Fruit fly (Drosophila melanogaster) whole organism, pupa: ENCODE measurements around the gene ara.

Source experiments
- CG10348 ChIP-seq: fragments of 200-800 bp; sonication (Bioruptor generic); IDR thresholded peaks from 2 replicates; pipeline ENCODE4 v1.3.6; 2022; ENCODE audit warnings: missing biosample characterization, missing genetic modification characterization
- CG12605 ChIP-seq: fragments of 200-800 bp; sonication (Bioruptor generic); IDR thresholded peaks from 2 replicates; pipeline ENCODE4 v1.3.6; 2022; ENCODE audit warnings: missing biosample characterization, missing genetic modification characterization
- CG13204 ChIP-seq: fragments of 200-800 bp; sonication (Bioruptor generic); optimal IDR thresholded peaks from 2 replicates; lab custom pipeline; 2018; ENCODE audit warnings: missing biosample characterization, mild to moderate bottlenecking, missing genetic modification characterization, moderate library complexity
- CG14655 ChIP-seq: fragments of 200-800 bp; sonication (Bioruptor generic); optimal IDR thresholded peaks from 3 replicates; lab custom pipeline; 2017; ENCODE audit warnings: mild to moderate bottlenecking, missing biosample characterization, missing genetic modification reagents, missing genetic modification characterization
- CG15710 ChIP-seq: fragments of 200-800 bp; sonication (Bioruptor generic); optimal IDR thresholded peaks from 2 replicates; lab custom pipeline; 2018; ENCODE audit warnings: missing biosample characterization, mild to moderate bottlenecking, missing genetic modification characterization, moderate library complexity
- CG17806 ChIP-seq: fragments of 200-800 bp; sonication (Bioruptor generic); optimal IDR thresholded peaks from 2 replicates; lab custom pipeline; 2018; ENCODE audit warnings: missing biosample characterization, mild to moderate bottlenecking, missing genetic modification characterization, moderate library complexity
- CG32121 ChIP-seq: fragments of 200-800 bp; sonication (Bioruptor generic); IDR thresholded peaks from 2 replicates; pipeline ENCODE4 v1.3.6; 2022; ENCODE audit warnings: missing biosample characterization, missing genetic modification characterization
- CG34367 ChIP-seq: fragments of 200-800 bp; sonication (Bioruptor generic); optimal IDR thresholded peaks from 2 replicates; lab custom pipeline; 2018; ENCODE audit warnings: missing biosample characterization, mild to moderate bottlenecking, missing genetic modification characterization
- CG4496 ChIP-seq: fragments of 200-800 bp; sonication (Bioruptor generic); IDR thresholded peaks from 3 replicates; pipeline ENCODE4 v1.3.6; 2022; ENCODE audit warnings: missing biosample characterization, missing genetic modification characterization
- CG8159 ChIP-seq: fragments of 200-800 bp; sonication (Bioruptor generic); optimal IDR thresholded peaks from 3 replicates; lab custom pipeline; 2018; ENCODE audit warnings: missing biosample characterization, mild to moderate bottlenecking, missing genetic modification characterization, moderate library complexity
- CG8301 ChIP-seq: fragments of 200-800 bp; sonication (Bioruptor generic); optimal IDR thresholded peaks from 2 replicates; lab custom pipeline; 2018; ENCODE audit warnings: missing biosample characterization, mild to moderate bottlenecking, missing genetic modification characterization
- CG9948 ChIP-seq: fragments of 200-800 bp; sonication (Bioruptor generic); optimal IDR thresholded peaks from 2 replicates; lab custom pipeline; 2018; ENCODE audit warnings: missing biosample characterization, mild to moderate bottlenecking, missing genetic modification characterization, moderate library complexity
- D1 ChIP-seq: fragments of 200-800 bp; sonication (Bioruptor generic); optimal IDR thresholded peaks from 2 replicates; lab custom pipeline; 2018; ENCODE audit warnings: missing biosample characterization, mild to moderate bottlenecking, missing genetic modification characterization, moderate library complexity
- EcR ChIP-seq: fragments of 200-800 bp; sonication (Bioruptor generic); optimal IDR thresholded peaks from 3 replicates; lab custom pipeline; 2019; ENCODE audit warnings: missing biosample characterization, missing genetic modification characterization, mild to moderate bottlenecking, moderate library complexity, missing genetic modification reagents
- Ets98B ChIP-seq: fragments of 200-800 bp; sonication (Bioruptor generic); IDR thresholded peaks from 2 replicates; pipeline ENCODE4 v1.3.6; 2022; ENCODE audit warnings: missing biosample characterization, missing genetic modification characterization
- Pif1A ChIP-seq: fragments of 200-800 bp; sonication (Bioruptor generic); optimal IDR thresholded peaks from 3 replicates; lab custom pipeline; 2016; ENCODE audit warnings: missing biosample characterization, missing genetic modification characterization
- Pif1B ChIP-seq: fragments of 200-800 bp; sonication (Bioruptor generic); optimal IDR thresholded peaks from 3 replicates; lab custom pipeline; 2016; ENCODE audit warnings: missing biosample characterization, missing genetic modification characterization
- Snoo ChIP-seq: fragments of 200-800 bp; sonication (Bioruptor generic); optimal IDR thresholded peaks from 3 replicates; lab custom pipeline; 2017; ENCODE audit warnings: missing biosample characterization, mild to moderate bottlenecking, missing genetic modification characterization, inconsistent platforms
- fd96Ca ChIP-seq: fragments of 200-800 bp; sonication (Bioruptor generic); IDR thresholded peaks from 3 replicates; pipeline ENCODE4 v1.3.6; 2022; ENCODE audit warnings: missing biosample characterization, missing genetic modification characterization
- gl ChIP-seq: fragments of 200-800 bp; sonication (Bioruptor generic); optimal IDR thresholded peaks from 2 replicates; lab custom pipeline; 2018; ENCODE audit warnings: missing biosample characterization, mild to moderate bottlenecking, missing genetic modification characterization
- rn ChIP-seq: fragments of 200-800 bp; sonication (Bioruptor generic); IDR thresholded peaks from 2 replicates; pipeline ENCODE4 v1.3.6; 2022; ENCODE audit warnings: missing biosample characterization, missing genetic modification characterization

Gene ara

dm6 chr3L:12580212-12580676 is at the start of gene ara:
Gene ara, plus strand, starts transcription at chr3L:12580672.
- TF ChIP-seq CG34367 (tag; lab: Kevin White, UChicago) (no peak), CG10348 (no peak), CG13204 (GFP tag; lab: Kevin White, UChicago) (peak; percentile 85), CG4496 (GFP tag; lab: Robert Waterston, UW) (peak; percentile 44; the same call in 2 of the 3 replicates)

- TF ChIP-seq CG10348 (no peak), CG4496 (GFP tag; lab: Robert Waterston, UW) (no peak), CG9948 (no peak), Ets98B (GFP tag; lab: Robert Waterston, UW) (no peak), CG14655 (GFP tag; lab: Kevin White, UChicago) (no peak), CG8159 (tag; lab: Kevin White, UChicago) (no peak), CG8301 (tag; lab: Kevin White, UChicago) (no peak), gl (tag; lab: Kevin White, UChicago) (no peak), fd96Ca (no peak), CG17806 (tag; lab: Kevin White, UChicago) (no peak), CG13204 (GFP tag; lab: Kevin White, UChicago) (no peak), CG15710 (no peak), rn (GFP tag; lab: Robert Waterston, UW) (no peak), CG34367 (tag; lab: Kevin White, UChicago) (no peak), Pif1A (GFP tag; lab: Kevin White, UChicago) (no peak), D1 (tag; lab: Kevin White, UChicago) (no peak), Snoo (tag; lab: Kevin White, UChicago) (no peak), CG32121 (GFP tag; lab: Robert Waterston, UW) (no peak)
Observed at dm6 chr3L:12532220-12532619, 48.3 kb upstream of the ara start.

DNA sequence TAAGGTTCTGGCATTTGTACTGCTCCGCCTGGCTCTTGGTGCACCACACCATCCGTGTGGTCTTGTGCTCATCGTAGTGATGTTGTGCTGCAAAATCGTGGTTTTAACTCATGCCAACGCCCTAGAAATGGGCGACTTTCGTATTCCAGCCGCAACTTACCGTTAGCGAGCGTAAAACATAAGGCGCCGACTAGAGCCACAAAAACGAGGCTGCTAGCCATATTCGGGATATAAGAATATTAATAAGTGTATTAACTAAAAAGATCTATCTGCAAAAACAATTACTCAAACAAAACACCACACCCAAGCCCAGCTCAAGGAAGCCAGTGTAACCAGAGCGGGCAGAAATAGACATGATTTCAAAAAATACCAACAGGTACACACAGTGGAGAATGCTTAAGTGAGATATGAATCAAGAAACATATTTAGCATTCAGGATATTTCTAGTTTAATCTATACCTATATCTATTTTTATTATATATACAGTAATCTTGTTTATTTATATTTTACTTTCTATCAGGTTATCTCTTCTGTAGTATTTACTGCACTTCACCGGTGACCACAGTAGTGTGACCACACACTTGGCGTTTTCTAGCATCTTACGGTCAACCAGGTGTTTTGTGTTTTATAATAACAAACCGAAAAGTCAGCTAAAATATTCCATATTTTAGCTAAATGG is 46.9 kb upstream of the ara start, which contains the start of the genes Tsf2 and CG34242:
Gene Tsf2, minus strand, starts transcription at position 333 of the 679 bp plus-strand sequence.
Gene CG34242, plus strand, starts transcription at position 605 of the 679 bp plus-strand sequence.
- peak; percentile 49 for TF ChIP-seq gl (tag; lab: Kevin White, UChicago)
- no peak for TF ChIP-seq CG14655 (GFP tag; lab: Kevin White, UChicago)
- peak; percentile 97 for TF ChIP-seq CG12605 (GFP tag; lab: Robert Waterston, UW)
- peak; percentile 92 for TF ChIP-seq CG8159 (tag; lab: Kevin White, UChicago)
- peak; percentile 72 for TF ChIP-seq CG15710
- TF ChIP-seq Pif1B (GFP tag; lab: Kevin White, UChicago) = peak; percentile 66
- peak; percentile 84 for TF ChIP-seq CG17806 (tag; lab: Kevin White, UChicago)
- peak; percentile 88 for TF ChIP-seq CG9948
- TF ChIP-seq CG10348 = peak; percentile 91
- TF ChIP-seq Ets98B (GFP tag; lab: Robert Waterston, UW) = peak; percentile 88
- no peak for TF ChIP-seq EcR
- peak; percentile 71 for TF ChIP-seq rn (GFP tag; lab: Robert Waterston, UW)
- no peak for TF ChIP-seq CG13204 (GFP tag; lab: Kevin White, UChicago)
- TF ChIP-seq CG32121 (GFP tag; lab: Robert Waterston, UW) = peak; percentile 95
- TF ChIP-seq CG8301 (tag; lab: Kevin White, UChicago) = peak; percentile 87
- TF ChIP-seq Pif1A (GFP tag; lab: Kevin White, UChicago) = peak; percentile 64
- TF ChIP-seq CG34367 (tag; lab: Kevin White, UChicago) = peak; percentile 10
- no peak; the same call in 2 of the 3 replicates for TF ChIP-seq fd96Ca
- TF ChIP-seq D1 (tag; lab: Kevin White, UChicago) = peak; percentile 32
- peak; percentile 95 for TF ChIP-seq CG4496 (GFP tag; lab: Robert Waterston, UW)
- TF ChIP-seq Snoo (tag; lab: Kevin White, UChicago) = peak; percentile 74

- TF ChIP-seq Ets98B (GFP tag; lab: Robert Waterston, UW) (no peak), EcR (no peak), CG8159 (tag; lab: Kevin White, UChicago) (no peak)
Observed at dm6 chr3L:12534318-12534717, 46.2 kb upstream of the ara start, which contains the start of gene Pmm2. Gene Pmm2, plus strand, starts transcription at chr3L:12534590.

DNA sequence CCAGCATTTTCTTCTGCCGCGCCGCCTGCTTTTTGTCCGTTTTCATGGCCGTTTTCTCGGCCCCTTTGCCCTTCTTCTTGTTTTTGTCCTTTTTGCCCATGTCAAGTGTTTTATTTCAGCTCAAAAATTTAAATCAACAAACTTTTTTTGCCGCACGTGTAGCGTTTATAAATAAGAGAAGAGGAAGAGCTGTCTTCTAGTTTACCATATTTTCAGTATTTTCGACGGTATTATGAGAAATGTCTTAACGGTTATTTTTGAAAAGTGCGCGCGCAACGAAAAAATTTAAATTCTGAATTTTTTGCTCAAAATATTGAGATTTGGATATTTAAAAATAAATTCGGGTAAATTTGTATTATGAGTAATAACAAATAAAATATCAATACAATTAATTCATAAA is 43.3 kb upstream of the ara start, which contains the start of gene CG4069:
Gene CG4069, minus strand, starts transcription at position 193 of the 400 bp plus-strand sequence.
- no peak for TF ChIP-seq gl (tag; lab: Kevin White, UChicago)
- no peak for TF ChIP-seq D1 (tag; lab: Kevin White, UChicago)
- no peak for TF ChIP-seq CG14655 (GFP tag; lab: Kevin White, UChicago)
- TF ChIP-seq fd96Ca = no peak
- TF ChIP-seq EcR = no peak
- no peak for TF ChIP-seq Ets98B (GFP tag; lab: Robert Waterston, UW)
- TF ChIP-seq CG34367 (tag; lab: Kevin White, UChicago) = no peak
- no peak for TF ChIP-seq CG17806 (tag; lab: Kevin White, UChicago)
- no peak for TF ChIP-seq CG9948
- no peak for TF ChIP-seq CG8159 (tag; lab: Kevin White, UChicago)
- no peak for TF ChIP-seq Pif1B (GFP tag; lab: Kevin White, UChicago)
- no peak for TF ChIP-seq CG10348
- no peak for TF ChIP-seq rn (GFP tag; lab: Robert Waterston, UW)
- no peak for TF ChIP-seq CG32121 (GFP tag; lab: Robert Waterston, UW)
- TF ChIP-seq CG4496 (GFP tag; lab: Robert Waterston, UW) = no peak
- TF ChIP-seq Pif1A (GFP tag; lab: Kevin White, UChicago) = no peak
- no peak for TF ChIP-seq CG13204 (GFP tag; lab: Kevin White, UChicago)
- no peak for TF ChIP-seq CG15710
- TF ChIP-seq, all 21 proteins: peak for 0
